Worm (Caenorhabditis elegans) whole organism, mixed stage, embryonic: ENCODE measurements around the gene crn-6.

Experiments used
- M03D4.4 ChIP-seq: sonication (generic microtip); optimal IDR thresholded peaks from 2 replicates; lab custom pipeline; 2017; ENCODE audit warnings: mild to moderate bottlenecking, missing genetic modification characterization, missing compliant biosample characterization
- bed-3 ChIP-seq: fragments of 200-800 bp; sonication (Bioruptor generic); optimal IDR thresholded peaks from 3 replicates; lab custom pipeline; 2018; ENCODE audit warnings: mild to moderate bottlenecking, missing genetic modification characterization, moderate library complexity, missing compliant biosample characterization
- blmp-1 ChIP-seq: fragments of 150-350 bp; optimal IDR thresholded peaks from 2 replicates; lab custom pipeline; 2014; ENCODE audit warnings: missing biosample characterization, missing genetic modification characterization
- ceh-39 ChIP-seq: fragments of 150-350 bp; optimal IDR thresholded peaks from 2 replicates; lab custom pipeline; 2014; ENCODE audit warnings: missing biosample characterization, missing genetic modification characterization
- ceh-43 ChIP-seq: fragments of 200-800 bp; sonication (Bioruptor generic); optimal IDR thresholded peaks from 2 replicates; lab custom pipeline; 2018; ENCODE audit warnings: mild to moderate bottlenecking, missing genetic modification characterization, moderate library complexity, missing compliant biosample characterization
- ceh-83 ChIP-seq: fragments of 200-800 bp; sonication (Bioruptor generic); optimal IDR thresholded peaks from 2 replicates; lab custom pipeline; 2018; ENCODE audit warnings: mild to moderate bottlenecking, missing genetic modification characterization, missing compliant biosample characterization
- ces-1 ChIP-seq: fragments of 150-350 bp; optimal IDR thresholded peaks from 2 replicates; lab custom pipeline; 2014; ENCODE audit warnings: missing biosample characterization, missing genetic modification reagents, missing genetic modification characterization
- cnd-1 ChIP-seq: fragments of 200-800 bp; sonication (Bioruptor generic); optimal IDR thresholded peaks from 2 replicates; lab custom pipeline; 2018; ENCODE audit warnings: mild to moderate bottlenecking, missing genetic modification characterization, missing compliant biosample characterization
- drap-1 ChIP-seq: fragments of 200-800 bp; sonication (Bioruptor generic); optimal IDR thresholded peaks from 3 replicates; lab custom pipeline; 2018; ENCODE audit warnings: mild to moderate bottlenecking, missing genetic modification characterization, missing compliant biosample characterization
- elt-1 ChIP-seq: sonication (generic microtip); optimal IDR thresholded peaks from 2 replicates; lab custom pipeline; 2017; ENCODE audit warnings: missing genetic modification characterization, mild to moderate bottlenecking, missing compliant biosample characterization, antibody characterized with exemption, moderate library complexity, borderline replicate concordance; ENCODE audit not compliant: insufficient read depth
- elt-3 ChIP-seq: fragments of 150-350 bp; optimal IDR thresholded peaks from 2 replicates; lab custom pipeline; 2014; ENCODE audit warnings: missing biosample characterization, missing genetic modification characterization
- flh-1 ChIP-seq: fragments of 200-800 bp; sonication (Bioruptor generic); optimal IDR thresholded peaks from 2 replicates; lab custom pipeline; 2018; ENCODE audit warnings: mild to moderate bottlenecking, missing genetic modification characterization, moderate library complexity, missing compliant biosample characterization
- lin-13 ChIP-seq: fragments of 150-350 bp; optimal IDR thresholded peaks from 2 replicates; lab custom pipeline; 2014; ENCODE audit warnings: missing biosample characterization, missing genetic modification characterization
- lin-32 ChIP-seq: fragments of 200-800 bp; sonication (Bioruptor generic); optimal IDR thresholded peaks from 2 replicates; lab custom pipeline; 2018; ENCODE audit warnings: mild to moderate bottlenecking, missing genetic modification characterization, missing compliant biosample characterization
- lsy-2 ChIP-seq: fragments of 150-350 bp; optimal IDR thresholded peaks from 2 replicates; lab custom pipeline; 2014; ENCODE audit warnings: missing biosample characterization, missing genetic modification characterization
- mab-5 ChIP-seq: fragments of 150-350 bp; optimal IDR thresholded peaks from 2 replicates; lab custom pipeline; 2014; ENCODE audit warnings: missing biosample characterization, missing genetic modification characterization
- mls-2 ChIP-seq: sonication (generic microtip); optimal IDR thresholded peaks from 2 replicates; lab custom pipeline; 2016; ENCODE audit warnings: mild to moderate bottlenecking, missing genetic modification characterization, moderate library complexity, missing compliant biosample characterization
- nhr-12 ChIP-seq: fragments of 150-350 bp; optimal IDR thresholded peaks from 2 replicates; lab custom pipeline; 2014; ENCODE audit warnings: missing biosample characterization, missing genetic modification characterization
- nhr-2 ChIP-seq: fragments of 150-350 bp; optimal IDR thresholded peaks from 2 replicates; lab custom pipeline; 2014; ENCODE audit warnings: missing biosample characterization, missing genetic modification characterization
- nhr-237 ChIP-seq: fragments of 150-350 bp; optimal IDR thresholded peaks from 2 replicates; lab custom pipeline; 2014; ENCODE audit warnings: missing biosample characterization, missing genetic modification characterization
- nhr-28 ChIP-seq: fragments of 150-350 bp; optimal IDR thresholded peaks from 2 replicates; lab custom pipeline; 2014; ENCODE audit warnings: missing biosample characterization, missing genetic modification characterization
- nhr-76 ChIP-seq: sonication (generic microtip); optimal IDR thresholded peaks from 2 replicates; lab custom pipeline; 2017; ENCODE audit warnings: missing biosample characterization, missing genetic modification characterization
- pha-4 ChIP-seq: fragments of 150-350 bp; optimal IDR thresholded peaks from 2 replicates; lab custom pipeline; 2018; ENCODE audit warnings: missing biosample characterization, missing genetic modification reagents, missing genetic modification characterization
- sptf-1 ChIP-seq: sonication (generic microtip); optimal IDR thresholded peaks from 2 replicates; lab custom pipeline; 2017; ENCODE audit warnings: mild to moderate bottlenecking, missing genetic modification characterization, moderate library complexity, missing compliant biosample characterization
- tbx-8 ChIP-seq: fragments of 200-800 bp; sonication (Bioruptor generic); optimal IDR thresholded peaks from 2 replicates; lab custom pipeline; 2018; ENCODE audit warnings: mild to moderate bottlenecking, missing genetic modification characterization, moderate library complexity, missing compliant biosample characterization
- unc-120 ChIP-seq: sonication (generic microtip); optimal IDR thresholded peaks from 2 replicates; lab custom pipeline; 2017; ENCODE audit warnings: missing genetic modification characterization, missing compliant biosample characterization; ENCODE audit not compliant: poor library complexity, severe bottlenecking
- unc-39 ChIP-seq: fragments of 150-350 bp; optimal IDR thresholded peaks from 2 replicates; lab custom pipeline; 2014; ENCODE audit warnings: missing biosample characterization, missing genetic modification characterization
- unc-62 ChIP-seq: fragments of 150-350 bp; optimal IDR thresholded peaks from 2 replicates; lab custom pipeline; 2014; ENCODE audit warnings: missing biosample characterization, missing genetic modification reagents, missing genetic modification characterization
- ztf-11 ChIP-seq: fragments of 150-350 bp; optimal IDR thresholded peaks from 2 replicates; lab custom pipeline; 2014; ENCODE audit warnings: missing biosample characterization, missing genetic modification characterization

crn-6 gene

DNA sequence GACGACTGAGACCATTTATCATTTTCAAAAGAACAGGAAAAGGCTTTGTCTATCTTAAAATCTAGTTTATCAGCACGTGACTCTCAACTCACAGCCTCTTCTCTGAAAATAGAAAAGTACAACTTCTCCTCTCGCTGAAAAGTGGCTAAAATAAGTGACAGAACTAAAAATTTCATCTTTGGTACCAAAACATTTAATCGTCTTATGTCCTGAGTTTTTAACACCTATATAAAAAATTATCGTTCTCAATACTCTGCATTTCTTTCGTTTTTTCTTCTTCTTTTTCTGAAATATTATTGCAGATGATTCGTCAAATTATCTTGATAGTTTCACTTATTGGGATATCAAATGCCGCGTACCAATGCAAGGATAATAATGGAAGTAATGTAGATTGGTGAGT is at the start of gene crn-6:
Gene crn-6, plus strand, starts transcription at position 301 of the 400 bp plus-strand sequence.
- TF ChIP-seq drap-1: no peak
- no peak for TF ChIP-seq ztf-11 (tag; lab: Kevin White, UChicago)
- no peak for TF ChIP-seq nhr-28 (tag; lab: Kevin White, UChicago)
- TF ChIP-seq elt-3 (tag; lab: Kevin White, UChicago): no peak
- TF ChIP-seq unc-62 (GFP tag; lab: Kevin White, UChicago): no peak

DNA sequence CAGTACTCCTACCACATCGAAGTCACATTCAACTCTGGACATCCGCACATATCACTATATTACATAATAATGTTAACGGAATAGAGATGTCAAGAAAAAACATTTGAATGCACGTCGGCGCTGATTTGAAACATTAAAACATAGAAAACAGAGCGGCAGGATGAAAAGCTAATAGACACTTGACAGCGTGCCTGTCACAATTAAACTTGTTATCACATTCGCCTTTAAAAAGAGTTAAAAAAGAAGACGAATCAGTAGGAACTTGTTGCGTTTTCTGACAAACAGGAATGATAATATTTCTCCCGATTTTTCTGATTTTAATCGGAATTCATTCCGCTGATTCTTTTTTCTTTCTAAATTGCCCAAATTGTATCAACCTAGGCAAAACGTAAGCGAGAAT is 49.5 kb upstream of the crn-6 start:
- TF ChIP-seq lsy-2 (tag; lab: Kevin White, UChicago) (no peak), unc-39 (tag; lab: Kevin White, UChicago) (no peak), nhr-76 (tag; lab: Kevin White, UChicago) (no peak), nhr-2 (no peak), pha-4 (tag; lab: Kevin White, UChicago) (no peak), unc-120 (no peak), tbx-8 (GFP tag; lab: Kevin White, UChicago) (no peak)

DNA sequence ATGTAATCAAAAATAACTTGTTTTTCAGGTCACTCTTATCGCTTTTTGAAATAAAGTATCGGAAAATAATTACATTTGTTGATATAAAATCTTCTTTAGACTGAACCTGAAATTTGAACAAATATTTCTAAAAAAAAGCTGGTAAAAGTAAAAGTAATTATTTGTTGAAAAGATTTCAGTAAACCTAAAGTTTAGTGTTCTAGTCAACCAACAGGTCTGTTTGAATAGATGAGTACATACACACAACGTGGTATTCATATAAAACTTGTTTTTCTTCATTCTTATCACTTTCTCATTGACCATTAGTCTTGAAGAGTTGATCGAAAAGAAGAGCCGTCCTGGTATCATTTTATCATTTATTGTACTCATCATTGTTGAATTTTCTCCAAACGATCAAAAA is 47.4 kb upstream of the crn-6 start, which contains the start of gene C40H1.9:
Gene C40H1.9, plus strand, starts transcription at position 301 of the 400 bp plus-strand sequence.
- TF ChIP-seq mab-5 (tag; lab: Kevin White, UChicago): no peak
- no peak for TF ChIP-seq blmp-1 (tag; lab: Kevin White, UChicago)
- no peak for TF ChIP-seq nhr-12 (tag; lab: Kevin White, UChicago)
- TF ChIP-seq unc-39 (tag; lab: Kevin White, UChicago): no peak
- TF ChIP-seq M03D4.4 (tag; lab: Kevin White, UChicago): no peak
- TF ChIP-seq bed-3 (GFP tag; lab: Kevin White, UChicago): no peak
- no peak for TF ChIP-seq lsy-2 (tag; lab: Kevin White, UChicago)
- TF ChIP-seq ceh-39: no peak
- no peak for TF ChIP-seq nhr-28 (tag; lab: Kevin White, UChicago)
- no peak for TF ChIP-seq elt-1 (tag; lab: Kevin White, UChicago)

DNA sequence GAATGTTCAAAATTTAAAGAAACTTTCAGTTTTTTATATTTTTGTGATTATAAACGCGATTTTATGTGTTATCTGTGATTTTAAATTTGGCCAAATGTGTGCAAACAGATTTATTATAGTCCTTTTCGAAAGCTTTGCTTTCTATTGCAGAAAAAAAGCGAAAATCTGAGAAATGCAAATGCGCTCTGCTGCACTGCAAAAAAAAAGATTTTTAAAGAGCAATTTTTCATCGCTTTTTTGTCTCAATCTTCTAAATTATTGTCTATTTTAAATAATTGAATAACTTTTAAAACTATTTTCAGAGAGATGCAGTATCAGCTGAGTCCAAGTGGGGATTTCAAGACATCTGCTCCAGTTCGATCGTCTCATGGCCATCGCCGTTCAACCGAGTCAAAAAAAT is 45.1 kb upstream of the crn-6 start, which contains the start of gene cpb-1:
Gene cpb-1, plus strand, starts transcription at position 301 of the 400 bp plus-strand sequence.
- no peak for TF ChIP-seq flh-1
- no peak for TF ChIP-seq tbx-8 (GFP tag; lab: Kevin White, UChicago)
- no peak for TF ChIP-seq ceh-83 (GFP tag; lab: Kevin White, UChicago)

DNA sequence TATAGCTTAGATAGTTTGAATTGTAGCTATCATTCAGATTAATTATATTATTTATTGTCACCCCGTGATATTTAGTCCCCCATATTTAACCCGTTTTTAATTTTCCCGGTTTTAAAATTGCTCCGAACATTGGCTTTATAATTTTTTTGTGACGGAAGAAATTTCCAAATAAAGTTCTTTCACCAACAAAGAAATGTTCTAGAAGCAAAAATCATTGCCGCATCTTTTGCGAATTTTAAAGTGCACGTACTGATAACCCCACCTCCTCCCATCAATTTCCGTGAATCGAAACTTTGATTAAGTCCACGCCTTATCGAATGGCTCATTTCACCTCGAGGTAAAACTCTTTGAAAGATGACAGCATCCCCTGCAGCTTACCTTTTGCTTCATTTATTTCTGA is 42.3 kb upstream of the crn-6 start, which contains the start of gene C40H1.7:
Gene C40H1.7, plus strand, starts transcription at position 301 of the 400 bp plus-strand sequence.
- TF ChIP-seq mls-2: no peak
- TF ChIP-seq nhr-2: no peak
- TF ChIP-seq unc-120: no peak
- TF ChIP-seq lin-13 (tag; lab: Kevin White, UChicago): no peak
- TF ChIP-seq nhr-237 (tag; lab: Kevin White, UChicago): no peak
- TF ChIP-seq cnd-1: no peak
- no peak for TF ChIP-seq flh-1
- TF ChIP-seq bed-3 (GFP tag; lab: Kevin White, UChicago): no peak
- no peak for TF ChIP-seq nhr-76 (tag; lab: Kevin White, UChicago)
- TF ChIP-seq drap-1: no peak
- no peak for TF ChIP-seq lin-32 (GFP tag; lab: Kevin White, UChicago)
- TF ChIP-seq elt-3 (tag; lab: Kevin White, UChicago): no peak
- TF ChIP-seq, all 35 proteins: peak for 0

DNA sequence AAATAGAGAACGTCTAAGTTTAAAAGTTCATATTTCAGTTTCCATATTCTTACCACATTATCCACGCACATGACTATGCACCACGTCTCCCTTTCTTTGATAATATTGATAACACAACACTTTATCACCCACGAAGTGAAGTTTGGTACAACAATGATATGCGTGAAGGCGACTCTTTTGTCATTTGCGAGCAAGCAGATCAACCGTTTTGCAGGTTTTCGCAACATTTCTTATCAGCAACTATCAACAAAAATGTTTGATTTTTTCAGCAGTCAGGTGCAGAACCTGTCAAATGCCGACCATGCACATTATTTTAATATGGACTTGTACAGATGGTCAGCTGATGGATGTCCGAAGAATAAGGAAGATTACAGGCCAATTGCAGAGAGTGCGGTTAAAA is 40.5 kb upstream of the crn-6 start:
- TF ChIP-seq tbx-8 (GFP tag; lab: Kevin White, UChicago): no peak
- TF ChIP-seq bed-3 (GFP tag; lab: Kevin White, UChicago): no peak
- no peak for TF ChIP-seq drap-1
- TF ChIP-seq M03D4.4 (tag; lab: Kevin White, UChicago): no peak
- TF ChIP-seq ces-1 (GFP tag; lab: Kevin White, UChicago): no peak
- no peak for TF ChIP-seq ceh-43 (GFP tag; lab: Kevin White, UChicago)
- TF ChIP-seq elt-3 (tag; lab: Kevin White, UChicago): no peak
- no peak for TF ChIP-seq elt-1 (tag; lab: Kevin White, UChicago)
- TF ChIP-seq lin-32 (GFP tag; lab: Kevin White, UChicago): no peak
- no peak for TF ChIP-seq ceh-39
- TF ChIP-seq nhr-237 (tag; lab: Kevin White, UChicago): no peak
- no peak for TF ChIP-seq pha-4 (tag; lab: Kevin White, UChicago)
- no peak for TF ChIP-seq sptf-1 (tag; lab: Kevin White, UChicago)
- TF ChIP-seq ztf-11 (tag; lab: Kevin White, UChicago): no peak
- TF ChIP-seq unc-120: no peak
- TF ChIP-seq mab-5 (tag; lab: Kevin White, UChicago): no peak
- TF ChIP-seq nhr-28 (tag; lab: Kevin White, UChicago): no peak
- no peak for TF ChIP-seq nhr-2
- TF ChIP-seq nhr-12 (tag; lab: Kevin White, UChicago): no peak
